Fruit fly (Drosophila melanogaster): ENCODE data around the gene dUTPase.

DNA sequence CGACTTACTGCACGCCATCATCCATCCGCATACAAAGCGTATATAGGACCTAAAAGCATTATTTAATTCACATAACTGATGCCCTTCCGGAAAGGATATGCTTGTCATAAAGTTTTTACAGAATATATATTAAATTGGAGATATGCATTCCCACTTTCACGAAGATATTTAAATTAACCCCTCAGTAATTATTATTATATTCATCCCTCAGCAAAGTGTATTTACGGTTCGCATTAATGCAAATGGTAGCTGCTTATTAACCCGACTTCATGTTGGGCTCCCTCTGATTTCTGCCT, 41.3 kb downstream of the dUTPase start:
- TF ChIP-seq psq (optimal IDR thresholded peaks at IDR 0.05) (no peak), h (optimal IDR thresholded peaks at IDR 0.05) (no peak), Myc (optimal IDR thresholded peaks at IDR 0.05) (no peak), insv (optimal IDR thresholded peaks at IDR 0.05) (no peak), Sin3A (optimal IDR thresholded peaks at IDR 0.05) (no peak), ttk (optimal IDR thresholded peaks at IDR 0.05) (no peak)

Data from Kc167 (cell line).